Worm (Caenorhabditis elegans): ENCODE results near the gene F19B10.10.

Gene F19B10.10

ce11 chrII:3690646-3691045 is 9.4 kb upstream of the F19B10.10 start, which contains the start of gene srx-101:
TSS of gene srx-101 (minus strand) at chrII:3690746.
- no peak for TF ChIP-seq ces-1 (GFP tag; optimal IDR thresholded peaks at IDR 0.05)
- no peak for TF ChIP-seq lin-13 (tag; optimal IDR thresholded peaks at IDR 0.05)
- TF ChIP-seq hlh-1 (tag; optimal IDR thresholded peaks at IDR 0.05) = no peak
- no peak for TF ChIP-seq mab-5 (tag; optimal IDR thresholded peaks at IDR 0.05)
- TF ChIP-seq zip-8 (tag; optimal IDR thresholded peaks at IDR 0.05) = no peak
- no peak for TF ChIP-seq M03D4.4 (tag; optimal IDR thresholded peaks at IDR 0.05)
- TF ChIP-seq pha-4 (tag; optimal IDR thresholded peaks at IDR 0.05) = no peak
- TF ChIP-seq cnd-1 (tag; optimal IDR thresholded peaks at IDR 0.05) = no peak
- no peak for TF ChIP-seq nhr-12 (tag; optimal IDR thresholded peaks at IDR 0.05)
- TF ChIP-seq unc-120 (tag; optimal IDR thresholded peaks at IDR 0.05; ENCODE audit: poor library complexity, severe bottlenecking) = no peak
- no peak for TF ChIP-seq lin-32 (GFP tag; optimal IDR thresholded peaks at IDR 0.05)
- no peak for TF ChIP-seq ztf-11 (tag; optimal IDR thresholded peaks at IDR 0.05)
- no peak for TF ChIP-seq mls-2 (tag; optimal IDR thresholded peaks at IDR 0.05)
- no peak for TF ChIP-seq sptf-1 (tag; optimal IDR thresholded peaks at IDR 0.05)
- TF ChIP-seq unc-39 (tag; optimal IDR thresholded peaks at IDR 0.05) = no peak

ce11 chrII:3688333-3688732 is 7.1 kb upstream of the F19B10.10 start, which contains the start of gene ifas-1:
TSS of gene ifas-1 (minus strand) at chrII:3688719.
- TF ChIP-seq blmp-1 (tag; optimal IDR thresholded peaks at IDR 0.05) = no peak
- TF ChIP-seq unc-62 (GFP tag; optimal IDR thresholded peaks at IDR 0.05) = no peak
- no peak for TF ChIP-seq lin-13 (tag; optimal IDR thresholded peaks at IDR 0.05)
- TF ChIP-seq elt-1 (tag; optimal IDR thresholded peaks at IDR 0.05; ENCODE audit: borderline replicate concordance, insufficient read depth) = no peak
- no peak for TF ChIP-seq bed-3 (GFP tag; optimal IDR thresholded peaks at IDR 0.05)
- TF ChIP-seq cnd-1 (tag; optimal IDR thresholded peaks at IDR 0.05) = no peak
- TF ChIP-seq nhr-28 (tag; optimal IDR thresholded peaks at IDR 0.05) = no peak
- no peak for TF ChIP-seq nhr-2 (tag; optimal IDR thresholded peaks at IDR 0.05)
- no peak for TF ChIP-seq flh-1 (GFP tag; optimal IDR thresholded peaks at IDR 0.05)
- no peak for TF ChIP-seq mep-1 (tag; optimal IDR thresholded peaks at IDR 0.05)
- TF ChIP-seq unc-39 (tag; optimal IDR thresholded peaks at IDR 0.05) = no peak
- TF ChIP-seq zip-8 (tag; optimal IDR thresholded peaks at IDR 0.05) = no peak
- TF ChIP-seq sptf-1 (tag; optimal IDR thresholded peaks at IDR 0.05) = no peak
- TF ChIP-seq nhr-76 (tag; optimal IDR thresholded peaks at IDR 0.05) = no peak
- no peak for TF ChIP-seq elt-3 (tag; optimal IDR thresholded peaks at IDR 0.05)
- no peak for TF ChIP-seq M03D4.4 (tag; optimal IDR thresholded peaks at IDR 0.05)
- no peak for TF ChIP-seq ham-2 (GFP tag; optimal IDR thresholded peaks at IDR 0.05)
- TF ChIP-seq snpc-4 (tag; optimal IDR thresholded peaks at IDR 0.05) = no peak

- TF ChIP-seq zip-8 (tag; optimal IDR thresholded peaks at IDR 0.05) = peak; percentile 77
- TF ChIP-seq M03D4.4 (tag; optimal IDR thresholded peaks at IDR 0.05) = no peak
Observed at ce11 chrII:3684487-3685067, 3.4 kb upstream of the F19B10.10 start.

ce11 chrII:3682770-3683234 is 1.6 kb upstream of the F19B10.10 start, which contains the start of gene F19B10.1:
TSS of gene F19B10.1 (plus strand) at chrII:3683184.
- TF ChIP-seq ces-1 (GFP tag; optimal IDR thresholded peaks at IDR 0.05) = no peak
- TF ChIP-seq lin-32 (GFP tag; optimal IDR thresholded peaks at IDR 0.05) = no peak
- no peak for TF ChIP-seq nhr-28 (tag; optimal IDR thresholded peaks at IDR 0.05)
- no peak for TF ChIP-seq nhr-12 (tag; optimal IDR thresholded peaks at IDR 0.05)
- no peak for TF ChIP-seq cnd-1 (tag; optimal IDR thresholded peaks at IDR 0.05)
- TF ChIP-seq flh-1 (GFP tag; optimal IDR thresholded peaks at IDR 0.05) = no peak
- TF ChIP-seq unc-39 (tag; optimal IDR thresholded peaks at IDR 0.05) = no peak
- TF ChIP-seq ham-2 (GFP tag; optimal IDR thresholded peaks at IDR 0.05) = no peak
- TF ChIP-seq hlh-1 (tag; optimal IDR thresholded peaks at IDR 0.05) = peak; percentile 82
- no peak for TF ChIP-seq ztf-11 (tag; optimal IDR thresholded peaks at IDR 0.05)
- peak; percentile 66 for TF ChIP-seq unc-62 (GFP tag; optimal IDR thresholded peaks at IDR 0.05)
- peak; percentile 26 for TF ChIP-seq mep-1 (tag; optimal IDR thresholded peaks at IDR 0.05)
- no peak for TF ChIP-seq elt-3 (tag; optimal IDR thresholded peaks at IDR 0.05)
- no peak for TF ChIP-seq elt-1 (tag; optimal IDR thresholded peaks at IDR 0.05; ENCODE audit: borderline replicate concordance, insufficient read depth)
- TF ChIP-seq pha-4 (tag; optimal IDR thresholded peaks at IDR 0.05) = peak; percentile 10
- TF ChIP-seq ceh-83 (GFP tag; optimal IDR thresholded peaks at IDR 0.05) = no peak
- no peak for TF ChIP-seq mls-2 (tag; optimal IDR thresholded peaks at IDR 0.05)
- no peak for TF ChIP-seq ceh-43 (GFP tag; optimal IDR thresholded peaks at IDR 0.05)
- no peak for TF ChIP-seq ceh-39 (tag; optimal IDR thresholded peaks at IDR 0.05)
- TF ChIP-seq blmp-1 (tag; optimal IDR thresholded peaks at IDR 0.05) = no peak
- TF ChIP-seq bed-3 (GFP tag; optimal IDR thresholded peaks at IDR 0.05) = no peak
- TF ChIP-seq nhr-76 (tag; optimal IDR thresholded peaks at IDR 0.05) = no peak
- no peak for TF ChIP-seq unc-120 (tag; optimal IDR thresholded peaks at IDR 0.05; ENCODE audit: poor library complexity, severe bottlenecking)
- peak; percentile 22 for TF ChIP-seq lin-13 (tag; optimal IDR thresholded peaks at IDR 0.05)
- TF ChIP-seq zip-8 (tag; optimal IDR thresholded peaks at IDR 0.05) = no peak
- TF ChIP-seq sptf-1 (tag; optimal IDR thresholded peaks at IDR 0.05) = no peak
- TF ChIP-seq lsy-2 (tag; optimal IDR thresholded peaks at IDR 0.05) = no peak
- TF ChIP-seq snpc-4 (tag; optimal IDR thresholded peaks at IDR 0.05) = no peak
- TF ChIP-seq tbx-8 (GFP tag; optimal IDR thresholded peaks at IDR 0.05) = no peak

Measured in whole organism, mixed stage, embryonic.